Fruit fly (Drosophila melanogaster) S2 (cell line): ENCODE results near the gene CG15544.

Source experiments
- CG8478 ChIP-seq: fragments of >200 bp; optimal IDR thresholded peaks from 2 replicates; lab custom pipeline; 2018
- CTCF ChIP-seq, 2 experiments: fragments of >200 bp; optimal IDR thresholded peaks; 2 replicates each; lab custom pipeline; 2018

- TF ChIP-seq CG8478 (lab: Kevin White, UChicago) (no peak), CTCF (optimal IDR thresholded peaks at IDR 0.05; lab: Kevin White, UChicago) (no peak)
Observed at dm6 chr3R:30816200-30816599, 11.4 kb upstream of the CG15544 start.
